Worm (Caenorhabditis elegans) whole organism, L4/young adult: Measurements from ENCODE around the gene F37H8.5.
A peak's percentile ranks its signal among the peaks of the same experiment; 100 is the strongest.

ENCODE experiments used
- W03F9.2 ChIP-seq: fragments of 150-350 bp; optimal IDR thresholded peaks from 2 replicates; lab custom pipeline; 2014; ENCODE audit warnings: missing biosample characterization, missing genetic modification characterization
- dao-5 ChIP-seq: sonication (generic microtip); optimal IDR thresholded peaks from 2 replicates; lab custom pipeline; 2016; ENCODE audit warnings: missing genotype, missing genetic modification characterization, moderate library complexity, missing compliant biosample characterization
- him-1 ChIP-seq: sonication (generic microtip); optimal IDR thresholded peaks from 2 replicates; lab custom pipeline; 2016; ENCODE audit warnings: missing genotype, missing genetic modification reagents, missing genetic modification characterization, missing compliant biosample characterization

Gene F37H8.5

ce11 chrII:11188026-11188425 lies at the start of gene F37H8.5:
TSS of gene F37H8.5 (plus strand) at chrII:11188206.
- TF ChIP-seq W03F9.2 (tag; lab: Kevin White, UChicago) (no peak), dao-5 (no peak), him-1 (no peak)

- TF ChIP-seq dao-5 (no peak), him-1 (no peak), W03F9.2 (tag; lab: Kevin White, UChicago) (no peak)
Observed at ce11 chrII:11140140-11140539, 47.9 kb upstream of the F37H8.5 start, which contains the start of gene F40F8.4. TSS of gene F40F8.4 (minus strand) at chrII:11140240.

ce11 chrII:11142571-11142970 lies 45.4 kb upstream of the F37H8.5 start, which contains the start of gene arrd-6:
TSS of gene arrd-6 (plus strand) at chrII:11142739.
- TF ChIP-seq him-1 (no peak), dao-5 (no peak), W03F9.2 (tag; lab: Kevin White, UChicago) (no peak)

- TF ChIP-seq dao-5 (no peak), W03F9.2 (tag; lab: Kevin White, UChicago) (no peak), him-1 (no peak)
Observed at ce11 chrII:11149866-11150685, 37.9 kb upstream of the F37H8.5 start.

ce11 chrII:11150976-11151375 lies 37.0 kb upstream of the F37H8.5 start:
- TF ChIP-seq dao-5 (no peak), him-1 (no peak), W03F9.2 (tag; lab: Kevin White, UChicago) (no peak)

ce11 chrII:11152495-11152894 lies 35.5 kb upstream of the F37H8.5 start, which contains the start of gene pqm-1:
TSS of gene pqm-1 (minus strand) at chrII:11152595.
- TF ChIP-seq him-1 (no peak), dao-5 (no peak), W03F9.2 (tag; lab: Kevin White, UChicago) (no peak)

- no peak for TF ChIP-seq W03F9.2 (tag; lab: Kevin White, UChicago)
- no peak for TF ChIP-seq dao-5
- no peak for TF ChIP-seq him-1
Observed at ce11 chrII:11153080-11153479, 34.9 kb upstream of the F37H8.5 start.

ce11 chrII:11153800-11154199 lies 34.2 kb upstream of the F37H8.5 start:
- TF ChIP-seq him-1: no peak
- TF ChIP-seq dao-5: no peak
- TF ChIP-seq W03F9.2 (tag; lab: Kevin White, UChicago): no peak

ce11 chrII:11154957-11155356 lies 33.0 kb upstream of the F37H8.5 start:
- TF ChIP-seq W03F9.2 (tag; lab: Kevin White, UChicago): no peak
- TF ChIP-seq him-1: no peak
- TF ChIP-seq dao-5: no peak

- TF ChIP-seq him-1 (no peak), W03F9.2 (tag; lab: Kevin White, UChicago) (no peak), dao-5 (no peak)
Observed at ce11 chrII:11155400-11155799, 32.6 kb upstream of the F37H8.5 start.

- TF ChIP-seq dao-5 (no peak), him-1 (no peak), W03F9.2 (tag; lab: Kevin White, UChicago) (no peak)
Observed at ce11 chrII:11156160-11156559, 31.8 kb upstream of the F37H8.5 start.

ce11 chrII:11157660-11158059 lies 30.3 kb upstream of the F37H8.5 start:
- TF ChIP-seq dao-5 (peak; percentile 35), W03F9.2 (tag; lab: Kevin White, UChicago) (no peak), him-1 (peak; percentile 31)

- TF ChIP-seq dao-5: no peak
- TF ChIP-seq W03F9.2 (tag; lab: Kevin White, UChicago): no peak
- no peak for TF ChIP-seq him-1
Observed at ce11 chrII:11161675-11162074, 26.3 kb upstream of the F37H8.5 start.

ce11 chrII:11162390-11162789 lies 25.6 kb upstream of the F37H8.5 start, which contains the start of gene ptr-13:
TSS of gene ptr-13 (minus strand) at chrII:11162481.
- no peak for TF ChIP-seq W03F9.2 (tag; lab: Kevin White, UChicago)
- no peak for TF ChIP-seq dao-5
- no peak for TF ChIP-seq him-1

ce11 chrII:11163291-11163690 lies 24.7 kb upstream of the F37H8.5 start:
- no peak for TF ChIP-seq him-1
- no peak for TF ChIP-seq W03F9.2 (tag; lab: Kevin White, UChicago)
- TF ChIP-seq dao-5: no peak
